Worm (Caenorhabditis elegans): Measurements from ENCODE around the gene T24C2.3.

T24C2.3 gene

ce11 chrX:14543224-14543623 is at the start of gene T24C2.3:
Gene T24C2.3, plus strand, starts transcription at chrX:14543524.
- TF ChIP-seq nhr-42 (GFP tag; IDR thresholded peaks at IDR 0.05): no peak

ce11 chrX:14495075-14495474 is 48.2 kb upstream of the T24C2.3 start:
- no peak for TF ChIP-seq tag-97 (GFP tag; IDR thresholded peaks at IDR 0.05)
- TF ChIP-seq aha-1 (tag): peak; percentile 81
- TF ChIP-seq lsy-2 (tag; optimal IDR thresholded peaks at IDR 0.05): no peak
- TF ChIP-seq zfp-3 (GFP tag; conservative IDR thresholded peaks at IDR 0.05): no peak
- TF ChIP-seq Y5F2A.4 (GFP tag; optimal IDR thresholded peaks at IDR 0.05): no peak
- TF ChIP-seq zip-2 (tag; optimal IDR thresholded peaks at IDR 0.05): no peak
- TF ChIP-seq nhr-25 (tag; optimal IDR thresholded peaks at IDR 0.05; ENCODE audit: borderline replicate concordance, insufficient read depth): no peak
- no peak for TF ChIP-seq ceh-32 (tag; optimal IDR thresholded peaks at IDR 0.05; ENCODE audit: poor library complexity)
- no peak for TF ChIP-seq nhr-237 (tag; optimal IDR thresholded peaks at IDR 0.05)
- TF ChIP-seq hlh-11 (tag; optimal IDR thresholded peaks at IDR 0.05): no peak
- TF ChIP-seq lin-13 (GFP tag; optimal IDR thresholded peaks at IDR 0.05): no peak
- TF ChIP-seq lim-7 (GFP tag; IDR thresholded peaks at IDR 0.05): no peak
- TF ChIP-seq nhr-10 (tag; optimal IDR thresholded peaks at IDR 0.05): no peak
- no peak for TF ChIP-seq R02D3.7 (tag; optimal IDR thresholded peaks at IDR 0.05)
- no peak for TF ChIP-seq F49E8.2 (tag; optimal IDR thresholded peaks at IDR 0.05; ENCODE audit: borderline replicate concordance)
- TF ChIP-seq hmg-1.1 (GFP tag; IDR thresholded peaks at IDR 0.05): no peak
- no peak for TF ChIP-seq jun-1 (tag; optimal IDR thresholded peaks at IDR 0.05)
- no peak for TF ChIP-seq ceh-28 (tag; optimal IDR thresholded peaks at IDR 0.05)
- no peak for TF ChIP-seq unc-130 (GFP tag; optimal IDR thresholded peaks at IDR 0.05)
- no peak for TF ChIP-seq rbr-2 (tag; optimal IDR thresholded peaks at IDR 0.05)
- peak; percentile 20 for TF ChIP-seq hlh-30 (tag; optimal IDR thresholded peaks at IDR 0.05; ENCODE audit: insufficient read depth)
- TF ChIP-seq hif-1 (tag; optimal IDR thresholded peaks at IDR 0.05): peak in 1 of 2 experiments; percentile 82
- TF ChIP-seq nhr-41 (GFP tag; IDR thresholded peaks at IDR 0.05): no peak
- TF ChIP-seq snpc-4 (tag; optimal IDR thresholded peaks at IDR 0.05): no peak
- TF ChIP-seq nhr-42 (GFP tag; IDR thresholded peaks at IDR 0.05): no peak
- TF ChIP-seq cey-2 (tag; optimal IDR thresholded peaks at IDR 0.05; ENCODE audit: borderline replicate concordance, insufficient read depth): no peak
- no peak for TF ChIP-seq set-16 (GFP tag; IDR thresholded peaks at IDR 0.05)

- no peak for TF ChIP-seq ceh-28 (tag; optimal IDR thresholded peaks at IDR 0.05)
- no peak for TF ChIP-seq ceh-20 (GFP tag; IDR thresholded peaks at IDR 0.05)
- TF ChIP-seq nhr-102 (tag; optimal IDR thresholded peaks at IDR 0.05): no peak
- TF ChIP-seq ztf-11 (tag; optimal IDR thresholded peaks at IDR 0.05): no peak
- TF ChIP-seq Y75B8A.6 (GFP tag; IDR thresholded peaks at IDR 0.05): no peak
- no peak for TF ChIP-seq lin-39 (tag; optimal IDR thresholded peaks at IDR 0.05)
- no peak for TF ChIP-seq zfp-3 (GFP tag; conservative IDR thresholded peaks at IDR 0.05)
- TF ChIP-seq ces-1 (GFP tag; optimal IDR thresholded peaks at IDR 0.05): no peak
Observed at ce11 chrX:14495785-14496184, 47.5 kb upstream of the T24C2.3 start, which contains the start of gene ztf-14. Gene ztf-14, plus strand, starts transcription at chrX:14496085.

ce11 chrX:14496545-14496944 is 46.8 kb upstream of the T24C2.3 start:
- TF ChIP-seq zag-1 (tag; optimal IDR thresholded peaks at IDR 0.05) (no peak), daf-16 (GFP tag; optimal IDR thresholded peaks at IDR 0.05) (peak in 1 of 2 experiments; percentile 1), daf-16 (tag; optimal IDR thresholded peaks at IDR 0.05) (peak; percentile 17), nhr-102 (tag; optimal IDR thresholded peaks at IDR 0.05) (no peak)

All from whole organism, L4 larva.